Worm (Caenorhabditis elegans) whole organism, young adult: ENCODE data around the gene B0252.11.

ENCODE experiments used
- akir-1 ChIP-seq: fragments of 200-800 bp; sonication (Bioruptor generic); optimal IDR thresholded peaks from 2 replicates; lab custom pipeline; 2018; ENCODE audit warnings: mild to moderate bottlenecking, missing genetic modification characterization, moderate library complexity, missing compliant biosample characterization
- dpl-1 ChIP-seq: fragments of 150-350 bp; optimal IDR thresholded peaks from 2 replicates; lab custom pipeline; 2014; ENCODE audit warnings: missing biosample characterization, missing genetic modification reagents, missing genetic modification characterization

- TF ChIP-seq akir-1 (GFP tag; lab: Kevin White, UChicago) (no peak), dpl-1 (GFP tag; lab: Kevin White, UChicago) (no peak)
Measured at ce11 chrII:6940726-6941230, 23.2 kb upstream of the B0252.11 start.
